Fruit fly (Drosophila melanogaster): ENCODE measurements around the gene CG10877.

CG10877 gene

DNA sequence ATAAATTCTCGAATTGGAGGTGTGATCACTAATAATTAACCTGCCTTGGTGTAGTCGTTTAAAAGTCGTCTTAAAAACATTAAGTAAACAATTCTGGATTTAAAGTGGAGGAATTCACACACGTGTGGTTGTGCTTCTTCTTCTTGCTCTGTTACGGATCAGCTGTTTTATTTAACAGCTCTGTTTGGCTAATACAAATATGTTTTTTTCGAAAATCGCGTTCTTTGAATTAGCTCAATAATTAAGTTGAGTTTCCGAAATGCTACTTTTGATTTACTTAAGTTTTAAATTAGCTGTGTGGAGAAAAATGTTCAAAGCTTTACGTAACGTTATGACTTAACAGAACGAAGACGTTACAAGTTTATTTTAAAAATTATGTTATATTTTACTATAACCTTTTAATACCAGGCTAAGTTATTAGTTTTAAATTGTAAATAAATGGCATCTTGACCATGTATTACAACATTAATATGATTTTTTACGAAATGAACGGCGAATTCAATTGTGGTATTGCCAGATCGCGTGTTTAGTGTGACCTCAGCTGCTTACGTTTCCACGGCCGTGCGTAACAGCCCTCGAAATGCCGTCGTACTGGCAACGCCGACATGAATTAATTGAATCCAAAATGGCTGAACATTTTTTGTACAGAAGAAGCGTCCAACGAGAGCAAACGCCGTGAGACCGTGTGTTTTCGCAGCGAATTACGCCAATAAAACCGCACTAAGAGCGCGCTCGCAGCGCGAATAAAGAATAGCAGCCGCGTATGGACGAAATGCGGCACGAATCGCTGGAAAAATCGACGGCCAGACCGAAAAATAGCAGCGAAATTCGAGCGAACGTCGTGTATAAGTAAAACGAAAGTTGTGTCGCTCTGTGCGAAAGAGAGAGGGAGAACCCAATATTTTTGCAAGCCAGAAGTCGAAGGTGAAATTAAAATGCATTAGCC, 28.9 kb upstream of the CG10877 start, which contains the start of the genes Pus1 and bon (continued):
- TF ChIP-seq CG12659 (GFP tag; optimal IDR thresholded peaks at IDR 0.05) (peak; percentile 86), CG43689 (GFP tag; IDR thresholded peaks at IDR 0.05) (no peak), CG14050 (GFP tag; IDR thresholded peaks at IDR 0.05) (no peak), CG9932 (GFP tag; IDR thresholded peaks at IDR 0.05) (peak; percentile 54), bab2 (GFP tag; optimal IDR thresholded peaks at IDR 0.05) (peak; percentile 22), CG2120 (GFP tag; optimal IDR thresholded peaks at IDR 0.05) (peak; percentile 50), fu2 (GFP tag; optimal IDR thresholded peaks at IDR 0.05) (peak; percentile 25), Trl (optimal IDR thresholded peaks at IDR 0.05) (peak in 1 of 2 experiments; percentile 34), Trl (GFP tag; optimal IDR thresholded peaks at IDR 0.05) (no peak), gcm2 (GFP tag; optimal IDR thresholded peaks at IDR 0.05) (no peak), dan (GFP tag; IDR thresholded peaks at IDR 0.05) (no peak), fd64A (GFP tag; optimal IDR thresholded peaks at IDR 0.05) (no peak), E2f2 (GFP tag; IDR thresholded peaks at IDR 0.05) (peak; percentile 37), CG17802 (tag; optimal IDR thresholded peaks at IDR 0.05) (no peak), Rfx (GFP tag; IDR thresholded peaks at IDR 0.05) (peak; percentile 43), ato (GFP tag; IDR thresholded peaks at IDR 0.05; ENCODE audit: partially characterized antibody) (no peak), sens (GFP tag) (peak; percentile 89), NC2β (GFP tag; optimal IDR thresholded peaks at IDR 0.05) (peak; percentile 46), CG6689 (GFP tag; IDR thresholded peaks at IDR 0.05) (no peak), YL-1 (GFP tag; optimal IDR thresholded peaks at IDR 0.05) (peak; percentile 88)

DNA sequence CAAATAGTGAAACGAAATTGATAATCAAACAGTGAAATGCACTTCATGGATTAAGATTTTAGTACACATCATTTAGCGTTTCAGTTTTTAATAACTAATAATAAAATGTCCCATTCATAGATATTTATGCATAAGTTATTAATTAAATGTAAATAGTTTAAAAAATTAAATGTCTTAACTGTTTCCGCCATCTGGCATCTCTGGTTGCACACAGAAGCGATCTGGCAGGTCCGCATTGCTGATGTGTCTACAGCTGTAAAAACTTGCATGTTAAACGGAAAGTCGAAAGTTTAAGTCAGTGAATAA, 24.6 kb upstream of the CG10877 start, which contains the start of gene Srp72:
Gene Srp72 (plus strand): TSS at position 232 of the 306 bp plus-strand sequence.
- TF ChIP-seq dmrt11E (tag; optimal IDR thresholded peaks at IDR 0.05) = peak; percentile 39
- peak; percentile 47; the same call in 1 of the 2 replicates for TF ChIP-seq CG14441 (GFP tag; IDR thresholded peaks at IDR 0.05)
- TF ChIP-seq CG9876 (GFP tag; optimal IDR thresholded peaks at IDR 0.05) = no peak
- no peak for TF ChIP-seq CG43689 (GFP tag; IDR thresholded peaks at IDR 0.05)
- TF ChIP-seq Tbp (GFP tag; optimal IDR thresholded peaks at IDR 0.05) = no peak
- TF ChIP-seq CG6175 (GFP tag; IDR thresholded peaks at IDR 0.05) = no peak
- no peak for TF ChIP-seq CG5180 (GFP tag; optimal IDR thresholded peaks at IDR 0.05)
- no peak for TF ChIP-seq D19B (GFP tag; optimal IDR thresholded peaks at IDR 0.05)
- TF ChIP-seq Hey (tag; optimal IDR thresholded peaks at IDR 0.05) = no peak
- no peak for TF ChIP-seq CG3065 (GFP tag; optimal IDR thresholded peaks at IDR 0.05)
- TF ChIP-seq psq (GFP tag; optimal IDR thresholded peaks at IDR 0.05) = no peak
- peak; percentile 27; the same call in 1 of the 3 replicates for TF ChIP-seq tgo (GFP tag; IDR thresholded peaks at IDR 0.05)
- TF ChIP-seq CG1832 (GFP tag; optimal IDR thresholded peaks at IDR 0.05) = no peak
- peak in 1 of 2 experiments; percentile 47 for TF ChIP-seq bsh (GFP tag; optimal IDR thresholded peaks at IDR 0.05)
- TF ChIP-seq CG7357 (GFP tag; IDR thresholded peaks at IDR 0.05) = peak; percentile 14; the same call in 1 of the 3 replicates
- TF ChIP-seq CG18011 (GFP tag; optimal IDR thresholded peaks at IDR 0.05) = peak; percentile 25
- TF ChIP-seq CG4328 (GFP tag; optimal IDR thresholded peaks at IDR 0.05) = peak; percentile 29
- peak; percentile 23 for TF ChIP-seq CG10431 (GFP tag; optimal IDR thresholded peaks at IDR 0.05)
- no peak for TF ChIP-seq ash1 (GFP tag; optimal IDR thresholded peaks at IDR 0.05)
- peak; percentile 56 for TF ChIP-seq Blimp-1 (GFP tag; optimal IDR thresholded peaks at IDR 0.05)
- TF ChIP-seq sens-2 (GFP tag; IDR thresholded peaks at IDR 0.05) = 0 out of 2 replicates have a peak, but pooled peaks have one; percentile 9
- peak; percentile 41 for TF ChIP-seq grau (tag; optimal IDR thresholded peaks at IDR 0.05)
- no peak for TF ChIP-seq CG6254 (GFP tag; optimal IDR thresholded peaks at IDR 0.05)
- no peak for TF ChIP-seq disco-r (GFP tag; optimal IDR thresholded peaks at IDR 0.05)
- TF ChIP-seq CG11504 (tag; optimal IDR thresholded peaks at IDR 0.05) = peak; percentile 55
- TF ChIP-seq dan (GFP tag; IDR thresholded peaks at IDR 0.05) = no peak
- TF ChIP-seq CG11723 (GFP tag; optimal IDR thresholded peaks at IDR 0.05) = no peak
- no peak for TF ChIP-seq CTCF (GFP tag; optimal IDR thresholded peaks at IDR 0.05)
- TF ChIP-seq Six4 (GFP tag; optimal IDR thresholded peaks at IDR 0.05) = peak; percentile 20
- TF ChIP-seq CG8388 (GFP tag; optimal IDR thresholded peaks at IDR 0.05) = peak; percentile 42
- no peak for TF ChIP-seq ham (GFP tag; IDR thresholded peaks at IDR 0.05)
- no peak for TF ChIP-seq z (GFP tag; IDR thresholded peaks at IDR 0.05)
